Worm (Caenorhabditis elegans) whole organism, L1 larva: ENCODE results near the gene Y37A1B.4.

ENCODE experiments used
- C16A3.4 ChIP-seq: fragments of 150-350 bp; optimal IDR thresholded peaks from 2 replicates; lab custom pipeline; 2014; ENCODE audit warnings: missing biosample characterization, missing genetic modification characterization
- Y116A8C.19 ChIP-seq: sonication (generic microtip); optimal IDR thresholded peaks from 2 replicates; lab custom pipeline; 2016; ENCODE audit warnings: missing compliant biosample characterization, missing genetic modification characterization, borderline replicate concordance
- blmp-1 ChIP-seq: fragments of 150-350 bp; optimal IDR thresholded peaks from 2 replicates; lab custom pipeline; 2014; ENCODE audit warnings: missing biosample characterization, missing genetic modification characterization
- ceh-82 ChIP-seq, 3 experiments: fragments of 150-350 bp in 1 of 3; sonication (generic microtip) in 2 of 3; optimal IDR thresholded peaks; 2 replicates each; lab custom pipeline; 2014 to 2017; ENCODE audit warnings: missing biosample characterization in 3 of 3, missing genetic modification characterization in 3 of 3
- ceh-88 ChIP-seq: fragments of 200-800 bp; sonication (Bioruptor generic); IDR thresholded peaks from 2 replicates; pipeline ENCODE4 v1.3.6; 2022; ENCODE audit warnings: missing genetic modification characterization, missing compliant biosample characterization
- ces-1 ChIP-seq: fragments of 150-350 bp; optimal IDR thresholded peaks from 2 replicates; lab custom pipeline; 2014; ENCODE audit warnings: missing biosample characterization, missing genetic modification reagents, missing genetic modification characterization
- dpl-1 ChIP-seq, 3 experiments: fragments of 150-350 bp in 2 of 3; sonication (generic microtip) in 1 of 3; optimal IDR thresholded peaks; 2 replicates each; lab custom pipeline; 2014 to 2017; ENCODE audit warnings: missing biosample characterization in 3 of 3, missing genetic modification characterization in 3 of 3, missing genetic modification reagents in 3 of 3
- dsc-1 ChIP-seq: sonication (generic microtip); optimal IDR thresholded peaks from 2 replicates; lab custom pipeline; 2016; ENCODE audit warnings: mild to moderate bottlenecking, missing genetic modification characterization, missing compliant biosample characterization
- efl-1 ChIP-seq, 4 experiments: fragments of 150-350 bp; optimal IDR thresholded peaks in 3 of 4; peaks in 1 of 4; 1 replicate in 1 of 4; 2 replicates in 3 of 4; lab custom pipeline; 2014; ENCODE audit warnings: missing biosample characterization in 2 of 4, missing genetic modification characterization in 2 of 4, missing genetic modification reagents in 2 of 4
- egl-27 ChIP-seq, 2 experiments: fragments of 150-350 bp in 1 of 2; sonication (generic microtip); optimal IDR thresholded peaks; 3 replicates each; lab custom pipeline; 2017 to 2018; ENCODE audit warnings: missing biosample characterization in 2 of 2, missing genetic modification characterization in 2 of 2, missing genetic modification reagents in 2 of 2
- elt-3 ChIP-seq, 6 experiments: fragments of 150-350 bp in 1 of 6; sonication (generic microtip); optimal IDR thresholded peaks; 2 replicates each; lab custom pipeline; 2017 to 2018; ENCODE audit warnings: missing biosample characterization in 6 of 6, missing genetic modification characterization in 6 of 6, inconsistent platforms in 1 of 6
- ets-5 ChIP-seq: fragments of 200-800 bp; sonication (Bioruptor generic); IDR thresholded peaks from 2 replicates; pipeline ENCODE4 v1.3.6; 2022; ENCODE audit warnings: missing genetic modification characterization, missing compliant biosample characterization
- hlh-17 ChIP-seq: fragments of 200-800 bp; sonication (Bioruptor generic); optimal IDR thresholded peaks from 2 replicates; lab custom pipeline; 2018; ENCODE audit warnings: missing genetic modification characterization, mild to moderate bottlenecking, missing compliant biosample characterization, moderate library complexity, borderline replicate concordance
- hlh-4 ChIP-seq: sonication (generic microtip); optimal IDR thresholded peaks from 2 replicates; lab custom pipeline; 2016; ENCODE audit warnings: mild to moderate bottlenecking, missing genetic modification characterization, missing compliant biosample characterization
- hpl-2 ChIP-seq: fragments of 150-350 bp; optimal IDR thresholded peaks from 2 replicates; lab custom pipeline; 2014; ENCODE audit warnings: missing biosample characterization, missing genetic modification reagents, missing genetic modification characterization
- jun-1 ChIP-seq: fragments of 150-350 bp; optimal IDR thresholded peaks from 2 replicates; lab custom pipeline; 2014; ENCODE audit warnings: missing biosample characterization, missing genetic modification reagents, missing genetic modification characterization
- lir-3 ChIP-seq: sonication (generic microtip); optimal IDR thresholded peaks from 2 replicates; lab custom pipeline; 2016; ENCODE audit warnings: mild to moderate bottlenecking, missing genetic modification characterization, moderate library complexity, missing compliant biosample characterization; ENCODE audit not compliant: poor library complexity
- mab-9 ChIP-seq: fragments of 200-800 bp; sonication (Bioruptor generic); IDR thresholded peaks from 2 replicates; pipeline ENCODE4 v1.3.6; 2022; ENCODE audit warnings: missing genetic modification reagents, missing genetic modification characterization, missing compliant biosample characterization
- mdl-1 ChIP-seq, 2 experiments: fragments of 150-350 bp; optimal IDR thresholded peaks; 2 replicates each; lab custom pipeline; 2014 to 2017; ENCODE audit warnings: missing biosample characterization in 2 of 2, missing genetic modification characterization in 2 of 2, inconsistent platforms in 1 of 2
- mef-2 ChIP-seq: fragments of 150-350 bp; optimal IDR thresholded peaks from 2 replicates; lab custom pipeline; 2014; ENCODE audit warnings: missing biosample characterization, missing genetic modification characterization
- nhr-12 ChIP-seq: sonication (generic microtip); optimal IDR thresholded peaks from 2 replicates; lab custom pipeline; 2017; ENCODE audit warnings: missing biosample characterization, missing genetic modification characterization
- nhr-19 ChIP-seq: fragments of 200-800 bp; sonication (Bioruptor generic); conservative IDR thresholded peaks from 2 replicates; pipeline ENCODE4 v1.3.6; 2022; ENCODE audit warnings: missing genetic modification characterization, missing compliant biosample characterization
- nhr-20 ChIP-seq: sonication (generic microtip); optimal IDR thresholded peaks from 2 replicates; lab custom pipeline; 2016; ENCODE audit warnings: mild to moderate bottlenecking, missing genetic modification characterization, missing compliant biosample characterization
- nhr-47 ChIP-seq: sonication (generic microtip); optimal IDR thresholded peaks from 2 replicates; lab custom pipeline; 2016; ENCODE audit warnings: mild to moderate bottlenecking, missing genetic modification characterization, moderate library complexity, missing compliant biosample characterization
- nhr-71 ChIP-seq: sonication (generic microtip); optimal IDR thresholded peaks from 2 replicates; lab custom pipeline; 2016; ENCODE audit warnings: mild to moderate bottlenecking, missing genetic modification characterization, moderate library complexity, missing compliant biosample characterization
- nhr-77 ChIP-seq: fragments of 150-350 bp; optimal IDR thresholded peaks from 2 replicates; lab custom pipeline; 2014; ENCODE audit warnings: missing biosample characterization, missing genetic modification characterization
- nhr-84 ChIP-seq: sonication (generic microtip); optimal IDR thresholded peaks from 2 replicates; lab custom pipeline; 2017; ENCODE audit warnings: missing biosample characterization, missing genetic modification characterization
- nhr-90 ChIP-seq: sonication (generic microtip); optimal IDR thresholded peaks from 2 replicates; lab custom pipeline; 2016; ENCODE audit warnings: mild to moderate bottlenecking, missing genetic modification characterization, missing compliant biosample characterization; ENCODE audit not compliant: poor library complexity
- pax-3 ChIP-seq: fragments of 200-800 bp; sonication (Bioruptor generic); optimal IDR thresholded peaks from 2 replicates; lab custom pipeline; 2018; ENCODE audit warnings: mild to moderate bottlenecking, missing genetic modification characterization, moderate library complexity, missing compliant biosample characterization
- pqm-1 ChIP-seq: sonication (generic microtip); optimal IDR thresholded peaks from 3 replicates; lab custom pipeline; 2017; ENCODE audit warnings: missing biosample characterization, missing genetic modification characterization
- rnt-1 ChIP-seq: sonication (generic microtip); optimal IDR thresholded peaks from 2 replicates; lab custom pipeline; 2016; ENCODE audit warnings: mild to moderate bottlenecking, missing genetic modification characterization, moderate library complexity, missing compliant biosample characterization
- skn-1 ChIP-seq: fragments of 150-350 bp; optimal IDR thresholded peaks from 2 replicates; lab custom pipeline; 2014; ENCODE audit warnings: missing biosample characterization, missing genetic modification characterization
- snpc-4 ChIP-seq: fragments of 150-350 bp; optimal IDR thresholded peaks from 2 replicates; lab custom pipeline; 2014; ENCODE audit warnings: missing biosample characterization, missing genetic modification characterization
- sup-37 ChIP-seq: fragments of 200-800 bp; sonication (Bioruptor generic); optimal IDR thresholded peaks from 2 replicates; lab custom pipeline; 2018; ENCODE audit warnings: mild to moderate bottlenecking, missing genetic modification characterization, missing compliant biosample characterization
- tlp-1 ChIP-seq: fragments of 150-350 bp; optimal IDR thresholded peaks from 2 replicates; lab custom pipeline; 2014; ENCODE audit warnings: missing biosample characterization, missing genetic modification characterization
- unc-62 ChIP-seq: fragments of 150-350 bp; optimal IDR thresholded peaks from 2 replicates; lab custom pipeline; 2014; ENCODE audit warnings: missing biosample characterization, missing genetic modification reagents, missing genetic modification characterization
- unc-86 ChIP-seq: sonication (generic microtip); optimal IDR thresholded peaks from 2 replicates; lab custom pipeline; 2016; ENCODE audit warnings: missing genetic modification characterization, missing compliant biosample characterization
- unc-98 ChIP-seq: fragments of 200-800 bp; sonication (Bioruptor generic); IDR thresholded peaks from 2 replicates; pipeline ENCODE4 v1.3.6; 2022; ENCODE audit warnings: missing genetic modification characterization, missing compliant biosample characterization
- vab-15 ChIP-seq: sonication (generic microtip); optimal IDR thresholded peaks from 2 replicates; lab custom pipeline; 2017; ENCODE audit warnings: missing genotype, mild to moderate bottlenecking, missing genetic modification characterization, missing compliant biosample characterization
- xbp-1 ChIP-seq: sonication (generic microtip); optimal IDR thresholded peaks from 2 replicates; lab custom pipeline; 2016; ENCODE audit warnings: missing genetic modification characterization, missing compliant biosample characterization
- zag-1 ChIP-seq: fragments of 150-350 bp; optimal IDR thresholded peaks from 2 replicates; lab custom pipeline; 2014; ENCODE audit warnings: missing biosample characterization, missing genetic modification characterization
- ztf-11 ChIP-seq, 2 experiments: sonication (generic microtip); optimal IDR thresholded peaks; 2 replicates each; lab custom pipeline; 2016 to 2017; ENCODE audit warnings: missing genetic modification characterization in 2 of 2, missing biosample characterization in 1 of 2, missing compliant biosample characterization in 1 of 2
- ztf-4 ChIP-seq: fragments of 150-350 bp; optimal IDR thresholded peaks from 2 replicates; lab custom pipeline; 2014; ENCODE audit warnings: missing biosample characterization, missing genetic modification characterization

Gene Y37A1B.4

ce11 chrIV:14032620-14033501 is 27.7 kb downstream of the Y37A1B.4 start (continued):
- TF ChIP-seq unc-86 (tag; lab: Kevin White, UChicago) (peak; percentile 97), ztf-4 (tag; lab: Kevin White, UChicago) (peak; percentile 53)

ce11 chrIV:14019883-14020282 is 40.6 kb downstream of the Y37A1B.4 start, which contains the start of the genes irld-56 and irld-55:
irld-56 (minus strand) TSS chrIV:14019983.
irld-55 (plus strand) TSS chrIV:14020198.
- TF ChIP-seq C16A3.4: no peak

DNA sequence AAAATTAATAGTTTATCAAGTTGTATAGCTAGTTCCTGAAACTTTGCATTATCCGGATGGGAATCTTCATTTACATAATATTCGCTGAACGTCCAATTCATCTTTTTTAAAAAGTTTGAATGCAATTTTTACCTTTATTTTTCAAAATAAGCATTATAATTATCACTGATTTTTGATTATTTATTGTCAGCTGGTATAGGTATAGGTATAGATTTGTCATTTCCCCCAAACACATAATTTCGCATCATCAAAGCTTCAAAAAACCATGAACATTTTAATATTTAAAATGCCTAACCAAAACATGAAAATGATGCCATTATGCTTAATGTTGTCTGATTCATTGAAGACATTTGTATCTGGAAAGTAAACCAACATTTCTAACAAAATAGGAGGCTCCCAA is 44.7 kb downstream of the Y37A1B.4 start, which contains the start of gene srw-63:
Gene srw-63 (minus strand): TSS at position 101 of the 400 bp plus-strand sequence.
- TF ChIP-seq nhr-90 (tag; lab: Kevin White, UChicago) (no peak), rnt-1 (no peak), nhr-19 (no peak), Y116A8C.19 (no peak)

ce11 chrIV:14013692-14014091 is 46.8 kb downstream of the Y37A1B.4 start:
- peak; percentile 15 for TF ChIP-seq C16A3.4
- peak; percentile 36 for TF ChIP-seq nhr-90 (tag; lab: Kevin White, UChicago)
- TF ChIP-seq nhr-47 (tag; lab: Kevin White, UChicago): no peak
- TF ChIP-seq jun-1 (tag; lab: Kevin White, UChicago): no peak
- TF ChIP-seq tlp-1 (tag; lab: Kevin White, UChicago): no peak
- peak in 1 of 2 experiments; percentile 11 for TF ChIP-seq efl-1 (optimal IDR thresholded peaks at IDR 0.05; lab: Kevin White, UChicago)
- peak in 1 of 2 experiments; percentile 2 for TF ChIP-seq efl-1 (GFP tag; optimal IDR thresholded peaks at IDR 0.05 in 1 of 2; lab: Kevin White, UChicago)
- no peak for TF ChIP-seq egl-27 (tag; optimal IDR thresholded peaks at IDR 0.05; lab: Kevin White, UChicago)
- TF ChIP-seq elt-3 (tag; optimal IDR thresholded peaks at IDR 0.05; lab: Kevin White, UChicago): no peak
- TF ChIP-seq ets-5 (GFP tag; lab: Robert Waterston, UW): no peak
- TF ChIP-seq nhr-12 (tag; lab: Kevin White, UChicago): no peak
- peak in 1 of 3 experiments; percentile 31 for TF ChIP-seq ceh-82 (tag; optimal IDR thresholded peaks at IDR 0.05; lab: Kevin White, UChicago)
- no peak for TF ChIP-seq vab-15 (tag; lab: Kevin White, UChicago)
- no peak for TF ChIP-seq mab-9
- peak; percentile 42 for TF ChIP-seq nhr-19
- TF ChIP-seq blmp-1 (tag; lab: Kevin White, UChicago): no peak
- no peak for TF ChIP-seq pqm-1
- TF ChIP-seq dsc-1 (tag; lab: Kevin White, UChicago): peak; percentile 29
- TF ChIP-seq ceh-88 (GFP tag; lab: Robert Waterston, UW): no peak
- no peak for TF ChIP-seq unc-98 (GFP tag; lab: Robert Waterston, UW)
- TF ChIP-seq lir-3 (tag; lab: Kevin White, UChicago): no peak
- no peak for TF ChIP-seq sup-37
- TF ChIP-seq nhr-77 (tag; lab: Kevin White, UChicago): peak; percentile 33
- TF ChIP-seq hpl-2: no peak
- no peak for TF ChIP-seq ztf-11 (tag; optimal IDR thresholded peaks at IDR 0.05; lab: Kevin White, UChicago)
- TF ChIP-seq unc-62 (GFP tag; lab: Kevin White, UChicago): no peak
- peak; percentile 30 for TF ChIP-seq nhr-20 (tag; lab: Kevin White, UChicago)
- TF ChIP-seq dpl-1 (GFP tag; optimal IDR thresholded peaks at IDR 0.05; lab: Kevin White, UChicago): peak in 2 of 3 experiments; percentile 10 to 12
- no peak for TF ChIP-seq pax-3
- peak; percentile 49 for TF ChIP-seq skn-1 (tag; lab: Kevin White, UChicago)
- TF ChIP-seq zag-1 (tag; lab: Kevin White, UChicago): no peak
- TF ChIP-seq hlh-17 (GFP tag; lab: Kevin White, UChicago): no peak
- no peak for TF ChIP-seq mef-2 (tag; lab: Kevin White, UChicago)
- TF ChIP-seq nhr-84 (tag; lab: Kevin White, UChicago): no peak
- no peak for TF ChIP-seq ces-1 (GFP tag; lab: Kevin White, UChicago)
- no peak for TF ChIP-seq xbp-1
- TF ChIP-seq snpc-4 (tag; lab: Kevin White, UChicago): peak; percentile 95
- no peak for TF ChIP-seq hlh-4 (tag; lab: Kevin White, UChicago)
- TF ChIP-seq nhr-71 (tag; lab: Kevin White, UChicago): no peak
- peak in 1 of 2 experiments; percentile 26 for TF ChIP-seq mdl-1 (tag; optimal IDR thresholded peaks at IDR 0.05; lab: Kevin White, UChicago)
